Fruit fly (Drosophila melanogaster) whole organism, embryonic: Measurements from ENCODE around the gene Nle.

Source experiments
- Aef1 ChIP-seq: fragments of 200-800 bp; sonication (Bioruptor generic); IDR thresholded peaks from 3 replicates; pipeline ENCODE4 v1.3.6; 2022; ENCODE audit warnings: missing biosample characterization, missing genetic modification characterization
- B-H1 ChIP-seq: fragments of 200-800 bp; sonication (Bioruptor generic); IDR thresholded peaks from 3 replicates; pipeline ENCODE4 v1.3.6; 2022; ENCODE audit warnings: missing biosample characterization, missing genetic modification characterization
- BEAF-32 ChIP-seq: fragments of 200-800 bp; sonication (Bioruptor generic); optimal IDR thresholded peaks from 3 replicates; lab custom pipeline; 2017; ENCODE audit warnings: missing biosample characterization, missing genetic modification characterization, mild to moderate bottlenecking, moderate library complexity, missing genetic modification reagents
- Bgb ChIP-seq: fragments of 200-800 bp; sonication (Bioruptor generic); IDR thresholded peaks from 2 replicates; pipeline ENCODE4 v1.3.6; 2022; ENCODE audit warnings: missing biosample characterization, missing genetic modification characterization; ENCODE audit not compliant: partially characterized antibody
- CG10959 ChIP-seq: fragments of 200-800 bp; sonication (Bioruptor generic); IDR thresholded peaks from 2 replicates; pipeline ENCODE4 v1.3.6; 2022; ENCODE audit warnings: missing biosample characterization, missing genetic modification characterization
- CG10979 ChIP-seq: fragments of 200-800 bp; sonication (Bioruptor generic); optimal IDR thresholded peaks from 2 replicates; lab custom pipeline; 2018; ENCODE audit warnings: missing biosample characterization, mild to moderate bottlenecking, missing genetic modification characterization, moderate library complexity
- CG11247 ChIP-seq: fragments of 200-800 bp; sonication (Bioruptor generic); IDR thresholded peaks from 2 replicates; pipeline ENCODE4 v1.3.6; 2022; ENCODE audit warnings: missing biosample characterization, missing genetic modification characterization
- CG12391 ChIP-seq: fragments of 200-800 bp; sonication (Bioruptor generic); optimal IDR thresholded peaks from 3 replicates; lab custom pipeline; 2018; ENCODE audit warnings: missing biosample characterization, mild to moderate bottlenecking, missing genetic modification characterization, moderate library complexity
- CG12744 ChIP-seq: fragments of 200-800 bp; sonication (Bioruptor generic); optimal IDR thresholded peaks from 2 replicates; lab custom pipeline; 2016; ENCODE audit warnings: missing biosample characterization, missing genetic modification characterization
- CG1603 ChIP-seq: fragments of 200-800 bp; sonication (Bioruptor generic); optimal IDR thresholded peaks from 2 replicates; lab custom pipeline; 2019; ENCODE audit warnings: missing biosample characterization, mild to moderate bottlenecking, missing genetic modification characterization, moderate library complexity
- CG1647 ChIP-seq: fragments of 200-800 bp; sonication (Bioruptor generic); optimal IDR thresholded peaks from 3 replicates; lab custom pipeline; 2016; ENCODE audit warnings: missing biosample characterization, missing genetic modification characterization
- CG17568 ChIP-seq: fragments of 200-800 bp; sonication (Bioruptor generic); optimal IDR thresholded peaks from 2 replicates; lab custom pipeline; 2018; ENCODE audit warnings: missing biosample characterization, mild to moderate bottlenecking, missing genetic modification characterization, moderate library complexity
- CG2120 ChIP-seq: fragments of 200-800 bp; sonication (Bioruptor generic); optimal IDR thresholded peaks from 3 replicates; lab custom pipeline; 2016; ENCODE audit warnings: missing biosample characterization, missing genetic modification characterization
- CG3281 ChIP-seq: fragments of 200-800 bp; sonication (Bioruptor generic); optimal IDR thresholded peaks from 3 replicates; lab custom pipeline; 2017; ENCODE audit warnings: missing biosample characterization, mild to moderate bottlenecking, missing genetic modification characterization
- CG3726 ChIP-seq: fragments of 200-800 bp; sonication (Bioruptor generic); IDR thresholded peaks from 3 replicates; pipeline ENCODE4, ENCODE4 v1.3.6; 2022; ENCODE audit warnings: missing biosample characterization, missing genetic modification characterization
- CG6765 ChIP-seq: fragments of 200-800 bp; sonication (Bioruptor generic); optimal IDR thresholded peaks from 3 replicates; lab custom pipeline; 2017; ENCODE audit warnings: missing biosample characterization, mild to moderate bottlenecking, missing genetic modification characterization
- CG7357 ChIP-seq: fragments of 200-800 bp; sonication (Bioruptor generic); IDR thresholded peaks from 3 replicates; pipeline ENCODE4 v1.3.6; 2022; ENCODE audit warnings: missing biosample characterization, missing genetic modification characterization
- CG7556 ChIP-seq: fragments of 200-800 bp; sonication (Bioruptor generic); optimal IDR thresholded peaks from 2 replicates; lab custom pipeline; 2017; ENCODE audit warnings: missing biosample characterization, mild to moderate bottlenecking, missing genetic modification characterization
- CG7745 ChIP-seq: fragments of 200-800 bp; sonication (Bioruptor generic); optimal IDR thresholded peaks from 2 replicates; lab custom pipeline; 2018; ENCODE audit warnings: missing biosample characterization, mild to moderate bottlenecking, missing genetic modification characterization, moderate library complexity
- CG7928 ChIP-seq: fragments of 200-800 bp; sonication (Bioruptor generic); optimal IDR thresholded peaks from 2 replicates; lab custom pipeline; 2017; ENCODE audit warnings: missing biosample characterization, mild to moderate bottlenecking, missing genetic modification characterization
- CG8089 ChIP-seq: fragments of 200-800 bp; sonication (Bioruptor generic); optimal IDR thresholded peaks from 3 replicates; lab custom pipeline; 2016; ENCODE audit warnings: missing biosample characterization, missing genetic modification characterization
- CG8359 ChIP-seq: fragments of 200-800 bp; sonication (Bioruptor generic); optimal IDR thresholded peaks from 2 replicates; lab custom pipeline; 2017; ENCODE audit warnings: missing biosample characterization, mild to moderate bottlenecking, missing genetic modification characterization, borderline replicate concordance
- CG9932 ChIP-seq: fragments of 200-800 bp; sonication (Bioruptor generic); IDR thresholded peaks from 2 replicates; pipeline ENCODE4 v1.3.6; 2022; ENCODE audit warnings: missing biosample characterization, missing genetic modification characterization
- CHES-1-like ChIP-seq: fragments of 200-800 bp; sonication (Bioruptor generic); optimal IDR thresholded peaks from 2 replicates; lab custom pipeline; 2016; ENCODE audit warnings: missing biosample characterization, missing genetic modification characterization
- Chrac-16 ChIP-seq: fragments of 200-800 bp; sonication (Bioruptor generic); optimal IDR thresholded peaks from 3 replicates; lab custom pipeline; 2016; ENCODE audit warnings: missing biosample characterization, missing genetic modification characterization
- Ets97D ChIP-seq: fragments of 200-800 bp; sonication (Bioruptor generic); optimal IDR thresholded peaks from 3 replicates; lab custom pipeline; 2016; ENCODE audit warnings: missing biosample characterization, missing genetic modification characterization
- Hr78 ChIP-seq, 2 experiments: fragments of 200-800 bp in 1 of 2; fragments of >200 bp in 1 of 2; sonication (Bioruptor generic) in 1 of 2; optimal IDR thresholded peaks; 2 replicates each; lab custom pipeline; 2017 to 2019; ENCODE audit warnings: missing biosample characterization in 2 of 2, missing genetic modification characterization in 2 of 2, mild to moderate bottlenecking in 1 of 2, moderate library complexity in 1 of 2
- MTF-1 ChIP-seq: fragments of 200-800 bp; sonication (Bioruptor generic); optimal IDR thresholded peaks from 2 replicates; lab custom pipeline; 2018; ENCODE audit warnings: missing biosample characterization, mild to moderate bottlenecking, missing genetic modification characterization, borderline replicate concordance
- NC2β ChIP-seq: fragments of 200-800 bp; sonication (Bioruptor generic); optimal IDR thresholded peaks from 2 replicates; lab custom pipeline; 2016; ENCODE audit warnings: missing biosample characterization, missing genetic modification characterization
- PHDP ChIP-seq: fragments of 200-800 bp; sonication (Bioruptor generic); optimal IDR thresholded peaks from 3 replicates; lab custom pipeline; 2018; ENCODE audit warnings: missing biosample characterization, mild to moderate bottlenecking, missing genetic modification characterization, moderate library complexity
- Stat92E ChIP-seq, 3 experiments: fragments of >200 bp in 2 of 3; fragments of 200-800 bp in 1 of 3; sonication (Bioruptor generic) in 1 of 3; optimal IDR thresholded peaks; 2 replicates each; lab custom pipeline; 2017 to 2019; ENCODE audit warnings: missing biosample characterization in 3 of 3, missing genetic modification characterization in 3 of 3, mild to moderate bottlenecking in 1 of 3, moderate library complexity in 1 of 3
- Vsx1 ChIP-seq: fragments of 200-800 bp; sonication (Bioruptor generic); optimal IDR thresholded peaks from 2 replicates; lab custom pipeline; 2017; ENCODE audit warnings: missing biosample characterization, mild to moderate bottlenecking, missing genetic modification characterization, missing genetic modification reagents
- Xbp1 ChIP-seq: fragments of 200-800 bp; sonication (Bioruptor generic); optimal IDR thresholded peaks from 3 replicates; lab custom pipeline; 2016; ENCODE audit warnings: missing biosample characterization, mild to moderate bottlenecking, missing genetic modification characterization
- YL-1 ChIP-seq: fragments of 200-800 bp; sonication (Bioruptor generic); optimal IDR thresholded peaks from 3 replicates; lab custom pipeline; 2017; ENCODE audit warnings: missing biosample characterization, mild to moderate bottlenecking, missing genetic modification characterization
- ab ChIP-seq: fragments of 200-800 bp; sonication (Bioruptor generic); optimal IDR thresholded peaks from 2 replicates; lab custom pipeline; 2016; ENCODE audit warnings: missing biosample characterization, missing genetic modification characterization
- crol ChIP-seq: fragments of 200-800 bp; sonication (Bioruptor generic); IDR thresholded peaks from 2 replicates; pipeline ENCODE4 v1.3.6; 2022; ENCODE audit warnings: missing biosample characterization, missing genetic modification characterization
- dan ChIP-seq: fragments of 200-800 bp; sonication (Bioruptor generic); IDR thresholded peaks from 2 replicates; pipeline ENCODE4 v1.3.6; 2022; ENCODE audit warnings: missing biosample characterization, missing genetic modification characterization
- dysf ChIP-seq: fragments of 200-800 bp; sonication (Bioruptor generic); IDR thresholded peaks from 3 replicates; pipeline ENCODE4 v1.3.6; 2022; ENCODE audit warnings: missing biosample characterization, missing genetic modification characterization
- fd102C ChIP-seq: fragments of 200-800 bp; sonication (Bioruptor generic); optimal IDR thresholded peaks from 2 replicates; lab custom pipeline; 2018; ENCODE audit warnings: missing biosample characterization, mild to moderate bottlenecking, missing genetic modification characterization, moderate library complexity
- gcm ChIP-seq: fragments of 200-800 bp; sonication (Bioruptor generic); optimal IDR thresholded peaks from 2 replicates; lab custom pipeline; 2019; ENCODE audit warnings: missing biosample characterization, mild to moderate bottlenecking, missing genetic modification characterization, moderate library complexity
- insv ChIP-seq, 2 experiments: fragments of 200-800 bp; sonication (Bioruptor generic); optimal IDR thresholded peaks; 3 replicates each; lab custom pipeline; 2016 to 2018; ENCODE audit warnings: missing biosample characterization in 2 of 2, missing genetic modification characterization in 2 of 2
- jing ChIP-seq: fragments of 200-800 bp; sonication (Bioruptor generic); optimal IDR thresholded peaks from 2 replicates; lab custom pipeline; 2018; ENCODE audit warnings: missing biosample characterization, mild to moderate bottlenecking, missing genetic modification characterization
- lov ChIP-seq, 2 experiments: fragments of 200-800 bp in 1 of 2; fragments of >200 bp in 1 of 2; sonication (Bioruptor generic) in 1 of 2; IDR thresholded peaks in 1 of 2; optimal IDR thresholded peaks in 1 of 2; 2 replicates in 1 of 2; 3 replicates in 1 of 2; pipeline versions ENCODE4 v1.3.6 to Lab custom; 2017 to 2022; ENCODE audit warnings: missing biosample characterization in 1 of 2, missing genetic modification characterization in 1 of 2
- nau ChIP-seq: fragments of 200-800 bp; sonication (Bioruptor generic); optimal IDR thresholded peaks from 3 replicates; lab custom pipeline; 2017; ENCODE audit warnings: missing biosample characterization, mild to moderate bottlenecking, missing genetic modification characterization, missing genetic modification reagents
- ro ChIP-seq: fragments of 200-800 bp; sonication (Bioruptor generic); IDR thresholded peaks from 2 replicates; pipeline ENCODE4 v1.3.6; 2022; ENCODE audit warnings: missing biosample characterization, missing genetic modification characterization
- seq ChIP-seq: fragments of 200-800 bp; sonication (Bioruptor generic); IDR thresholded peaks from 2 replicates; pipeline ENCODE4 v1.3.6; 2022; ENCODE audit warnings: missing biosample characterization, missing genetic modification characterization
- wek ChIP-seq: fragments of 200-800 bp; sonication (Bioruptor generic); optimal IDR thresholded peaks from 3 replicates; lab custom pipeline; 2018; ENCODE audit warnings: missing biosample characterization, mild to moderate bottlenecking, missing genetic modification characterization, moderate library complexity
- zen2 ChIP-seq: fragments of 200-800 bp; sonication (Bioruptor generic); IDR thresholded peaks from 3 replicates; pipeline ENCODE4 v1.3.6; 2022; ENCODE audit warnings: missing biosample characterization, missing genetic modification characterization; ENCODE audit not compliant: partially characterized antibody

Nle gene

DNA sequence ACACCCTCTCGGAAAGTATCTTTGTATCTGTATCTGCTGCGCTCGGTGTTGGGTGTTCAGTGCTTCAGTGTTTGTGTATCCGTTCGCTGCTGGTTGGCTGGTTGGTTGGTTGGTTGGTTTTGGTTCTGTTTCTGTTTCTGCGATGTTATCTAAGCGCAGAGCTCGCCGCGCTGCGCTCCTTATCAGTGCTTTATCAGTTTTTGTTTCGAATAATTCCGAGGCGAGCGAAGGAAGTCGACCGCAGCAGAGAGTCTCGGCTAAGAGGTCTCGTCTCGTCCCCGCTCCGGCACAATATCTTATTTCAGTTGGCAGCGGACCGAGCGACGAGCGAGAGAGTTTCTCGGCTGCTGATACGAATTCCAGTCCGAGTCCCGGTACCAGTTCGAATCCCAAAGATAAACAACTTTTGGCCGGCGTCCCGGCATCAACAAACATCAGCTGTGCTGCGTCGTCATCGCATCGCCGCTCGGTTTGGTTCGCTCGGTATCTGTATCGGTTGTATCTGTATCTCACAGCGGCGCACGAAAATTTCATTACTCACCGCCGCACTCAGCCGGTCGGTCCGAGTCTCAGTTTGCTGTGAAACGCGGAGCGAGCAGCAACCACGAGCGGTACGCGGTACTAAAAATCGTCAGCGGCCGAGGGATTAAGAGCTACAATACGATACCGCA, 44.6 kb downstream of the Nle start (continued):
- TF ChIP-seq jing (GFP tag; lab: Kevin White, UChicago) (no peak), Ets97D (GFP tag; lab: Kevin White, UChicago) (no peak), insv (GFP tag; optimal IDR thresholded peaks at IDR 0.05; lab: Kevin White, UChicago) (peak in 1 of 2 experiments; percentile 86), YL-1 (no peak), CG7928 (GFP tag; lab: Kevin White, UChicago) (peak; percentile 32), CG8089 (GFP tag; lab: Kevin White, UChicago) (no peak), CHES-1-like (GFP tag; lab: Kevin White, UChicago) (peak; percentile 71), CG3281 (GFP tag; lab: Kevin White, UChicago) (peak; percentile 50), CG17568 (GFP tag; lab: Kevin White, UChicago) (no peak), CG10959 (no peak), Aef1 (no peak), NC2β (no peak), seq (GFP tag; lab: Robert Waterston, UW) (no peak), gcm (GFP tag; lab: Kevin White, UChicago) (no peak), wek (peak; percentile 29), ab (GFP tag; lab: Kevin White, UChicago) (no peak), dysf (no peak), Chrac-16 (GFP tag; lab: Kevin White, UChicago) (no peak), CG6765 (GFP tag; lab: Kevin White, UChicago) (peak; percentile 16), CG7745 (tag; lab: Kevin White, UChicago) (peak; percentile 28), CG7357 (GFP tag; lab: Robert Waterston, UW) (no peak), CG9932 (GFP tag; lab: Robert Waterston, UW) (peak; percentile 27; the same call in 1 of the 2 replicates), CG1603 (tag; lab: Kevin White, UChicago) (peak; percentile 45), CG7556 (GFP tag; lab: Kevin White, UChicago) (no peak), Bgb (GFP tag; lab: Robert Waterston, UW) (peak; percentile 64), B-H1 (GFP tag; lab: Robert Waterston, UW) (no peak; the same call in 2 of the 3 replicates), fd102C (GFP tag; lab: Kevin White, UChicago) (peak; percentile 51), ro (GFP tag; lab: Robert Waterston, UW) (no peak), CG1647 (GFP tag; lab: Kevin White, UChicago) (no peak), PHDP (tag; lab: Kevin White, UChicago) (peak; percentile 28), MTF-1 (peak; percentile 60), dan (GFP tag; lab: Robert Waterston, UW) (no peak), CG3726 (GFP tag; lab: Robert Waterston, UW) (no peak), Stat92E (GFP tag; optimal IDR thresholded peaks at IDR 0.05; lab: Kevin White, UChicago) (peak in 1 of 3 experiments; percentile 20), lov (optimal IDR thresholded peaks at IDR 0.05; lab: Kevin White, UChicago) (no peak), lov (GFP tag; IDR thresholded peaks at IDR 0.05; lab: Robert Waterston, UW) (0 out of 3 replicates have a peak, but pooled peaks have one; percentile 13), CG8359 (no peak), CG10979 (peak; percentile 18), crol (peak; percentile 56), CG2120 (no peak), CG12744 (GFP tag; lab: Kevin White, UChicago) (peak; percentile 8), nau (GFP tag; lab: Kevin White, UChicago) (peak; percentile 73), Xbp1 (GFP tag; lab: Kevin White, UChicago) (no peak), CG11247 (GFP tag; lab: Robert Waterston, UW) (0 out of 2 replicates have a peak, but pooled peaks have one; percentile 1), Hr78 (GFP tag; optimal IDR thresholded peaks at IDR 0.05; lab: Kevin White, UChicago) (no peak), BEAF-32 (no peak), zen2 (GFP tag; lab: Robert Waterston, UW) (peak; percentile 73), Vsx1 (GFP tag; lab: Kevin White, UChicago) (no peak), CG12391 (tag; lab: Kevin White, UChicago) (no peak)
